Fruit fly (Drosophila melanogaster): ENCODE data around the gene CG4907.
A peak's percentile ranks its signal among the peaks of the same experiment; 100 is the strongest.

CG4907 gene

DNA sequence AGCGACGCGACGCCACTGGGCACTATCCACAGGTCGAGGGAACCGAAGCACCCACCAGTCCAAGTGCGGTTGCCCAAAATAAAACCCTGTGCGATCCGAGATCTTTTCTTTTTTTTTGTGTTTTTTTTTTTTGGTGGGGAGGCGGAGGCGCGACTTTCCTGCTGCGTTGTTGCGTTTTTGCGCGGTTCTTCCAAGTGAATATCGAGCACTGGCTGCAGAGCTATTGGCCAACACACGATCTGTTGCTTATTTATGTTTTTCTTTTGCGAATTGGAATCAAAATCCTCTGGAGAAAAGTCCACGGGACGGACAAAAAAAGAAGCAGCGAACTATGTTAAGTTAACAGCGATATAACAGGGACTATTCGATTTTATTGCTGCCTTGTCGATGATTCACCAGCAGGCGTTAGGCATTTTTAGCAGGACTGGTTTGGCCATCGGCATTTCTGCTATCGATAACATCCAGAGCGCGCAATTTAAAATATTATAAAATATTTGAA is 10.3 kb upstream of the CG4907 start, which contains the start of gene wge (continued):
- TF ChIP-seq CG15514 (GFP tag; optimal IDR thresholded peaks at IDR 0.05) (peak; percentile 38), CG8290 (GFP tag; optimal IDR thresholded peaks at IDR 0.05) (no peak), CG8290 (tag; optimal IDR thresholded peaks at IDR 0.05) (no peak), CG7987 (GFP tag; optimal IDR thresholded peaks at IDR 0.05) (no peak), Tbp (GFP tag; optimal IDR thresholded peaks at IDR 0.05) (no peak), CG6689 (GFP tag; IDR thresholded peaks at IDR 0.05) (no peak), CG14441 (GFP tag; IDR thresholded peaks at IDR 0.05) (no peak), ems (GFP tag; optimal IDR thresholded peaks at IDR 0.05) (no peak)

DNA sequence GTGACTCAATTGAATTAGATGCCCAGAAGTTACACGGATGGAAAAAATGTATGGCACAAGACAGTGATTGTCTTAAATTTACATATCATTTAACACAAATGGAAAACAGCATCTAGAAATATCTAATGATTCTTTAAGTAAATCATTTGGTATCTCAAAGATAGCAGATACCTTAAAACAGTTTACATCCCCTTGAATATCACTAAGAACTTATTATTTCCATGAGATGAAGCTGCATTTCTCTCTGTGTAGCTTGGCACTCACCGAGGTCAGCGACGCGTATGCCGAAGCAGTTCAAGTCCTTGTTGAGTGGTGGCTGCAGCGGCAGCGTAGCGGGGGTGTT is 9.0 kb upstream of the CG4907 start:
- no peak for TF ChIP-seq CG1647 (GFP tag; optimal IDR thresholded peaks at IDR 0.05)
- TF ChIP-seq NfI (GFP tag; optimal IDR thresholded peaks at IDR 0.05) = no peak
- TF ChIP-seq CG32772 (GFP tag; IDR thresholded peaks at IDR 0.05) = no peak
- TF ChIP-seq CG2678 (tag; optimal IDR thresholded peaks at IDR 0.05) = peak; percentile 60
- no peak for TF ChIP-seq run (tag; optimal IDR thresholded peaks at IDR 0.05)
- TF ChIP-seq CG34422 (GFP tag; IDR thresholded peaks at IDR 0.05) = no peak
- peak; percentile 65 for TF ChIP-seq dmrt99B (tag; optimal IDR thresholded peaks at IDR 0.05)
- no peak for TF ChIP-seq tx (GFP tag; optimal IDR thresholded peaks at IDR 0.05)
- TF ChIP-seq CG10979 (tag; optimal IDR thresholded peaks at IDR 0.05) = peak; percentile 64
- TF ChIP-seq bcd (GFP tag; optimal IDR thresholded peaks at IDR 0.05) = peak; percentile 7
- no peak for TF ChIP-seq CG34376 (GFP tag; optimal IDR thresholded peaks at IDR 0.05)
- no peak for TF ChIP-seq Nf-YA (GFP tag; IDR thresholded peaks at IDR 0.05)
- no peak for TF ChIP-seq oc (tag; optimal IDR thresholded peaks at IDR 0.05)
- TF ChIP-seq tna (GFP tag; IDR thresholded peaks at IDR 0.05; ENCODE audit: partially characterized antibody) = no peak
- TF ChIP-seq ara (GFP tag; IDR thresholded peaks at IDR 0.05) = no peak
- no peak for TF ChIP-seq Dfd (GFP tag; optimal IDR thresholded peaks at IDR 0.05)
- TF ChIP-seq tap (tag; optimal IDR thresholded peaks at IDR 0.05) = peak; percentile 8
- peak; percentile 9 for TF ChIP-seq Side (GFP tag; optimal IDR thresholded peaks at IDR 0.05)
- TF ChIP-seq sisA (GFP tag; IDR thresholded peaks at IDR 0.05) = peak; percentile 44; the same call in 1 of the 2 replicates
- TF ChIP-seq E2f1 (GFP tag; IDR thresholded peaks at IDR 0.05) = 0 out of 2 replicates have a peak, but pooled peaks have one; percentile 11
- no peak for TF ChIP-seq tup (GFP tag; optimal IDR thresholded peaks at IDR 0.05)
- TF ChIP-seq en (GFP tag; optimal IDR thresholded peaks at IDR 0.05) = no peak
- TF ChIP-seq crp (GFP tag; optimal IDR thresholded peaks at IDR 0.05) = no peak
- TF ChIP-seq NC2β (GFP tag; optimal IDR thresholded peaks at IDR 0.05) = no peak
- TF ChIP-seq ftz-f1 (GFP tag; optimal IDR thresholded peaks at IDR 0.05) = no peak
- TF ChIP-seq Doc2 (GFP tag; IDR thresholded peaks at IDR 0.05) = no peak
- no peak for TF ChIP-seq BtbVII (GFP tag; optimal IDR thresholded peaks at IDR 0.05)
- no peak for TF ChIP-seq psq (GFP tag; optimal IDR thresholded peaks at IDR 0.05)
- peak; percentile 23 for TF ChIP-seq CG9817 (tag; optimal IDR thresholded peaks at IDR 0.05)
- no peak for TF ChIP-seq CG4360 (GFP tag; IDR thresholded peaks at IDR 0.05)
- no peak for TF ChIP-seq CG13775 (GFP tag; optimal IDR thresholded peaks at IDR 0.05)
- peak; percentile 46 for TF ChIP-seq CG7556 (GFP tag; optimal IDR thresholded peaks at IDR 0.05)
- no peak for TF ChIP-seq Med (GFP tag)
- no peak for TF ChIP-seq CG9876 (GFP tag; optimal IDR thresholded peaks at IDR 0.05)
- TF ChIP-seq lov (optimal IDR thresholded peaks at IDR 0.05) = no peak
- no peak for TF ChIP-seq lov (GFP tag; IDR thresholded peaks at IDR 0.05)
- TF ChIP-seq BEAF-32 (GFP tag; optimal IDR thresholded peaks at IDR 0.05) = no peak
- 0 out of 2 replicates have a peak, but pooled peaks have one; percentile 18 for TF ChIP-seq slbo (GFP tag; IDR thresholded peaks at IDR 0.05)
- no peak for TF ChIP-seq CG8359 (GFP tag; optimal IDR thresholded peaks at IDR 0.05; ENCODE audit: borderline replicate concordance)
- TF ChIP-seq CG11696 (GFP tag; IDR thresholded peaks at IDR 0.05) = no peak
- TF ChIP-seq chn (GFP tag; optimal IDR thresholded peaks at IDR 0.05) = no peak
- no peak for TF ChIP-seq gfzf (GFP tag; optimal IDR thresholded peaks at IDR 0.05)
- TF ChIP-seq PHDP (tag; optimal IDR thresholded peaks at IDR 0.05) = no peak

Data from whole organism, embryonic.